Fruit fly (Drosophila melanogaster) whole organism, prepupa: ENCODE results near the gene CG6709.

Source experiments
- CG10631 ChIP-seq: fragments of 200-800 bp; sonication (Bioruptor generic); optimal IDR thresholded peaks from 2 replicates; lab custom pipeline; 2016; ENCODE audit warnings: missing biosample characterization, missing genetic modification characterization
- CG11294 ChIP-seq: fragments of 200-800 bp; sonication (Bioruptor generic); IDR thresholded peaks from 2 replicates; pipeline ENCODE4 v1.3.6; 2022; ENCODE audit warnings: missing biosample characterization, missing genetic modification characterization
- CG11762 ChIP-seq: fragments of 200-800 bp; sonication (Bioruptor generic); optimal IDR thresholded peaks from 3 replicates; lab custom pipeline; 2016; ENCODE audit warnings: missing biosample characterization, missing genetic modification characterization; ENCODE audit not compliant: insufficient read depth
- CG15336 ChIP-seq: fragments of 200-800 bp; sonication (Bioruptor generic); IDR thresholded peaks from 2 replicates; pipeline ENCODE4 v1.3.6; 2022; ENCODE audit warnings: missing biosample characterization, missing genetic modification characterization
- CG1621 ChIP-seq: fragments of 200-800 bp; sonication (Bioruptor generic); optimal IDR thresholded peaks from 3 replicates; lab custom pipeline; 2018; ENCODE audit warnings: missing biosample characterization, mild to moderate bottlenecking, missing genetic modification characterization
- CG3032 ChIP-seq: fragments of 200-800 bp; optimal IDR thresholded peaks from 2 replicates; lab custom pipeline; 2019; ENCODE audit warnings: missing biosample characterization, mild to moderate bottlenecking, missing genetic modification characterization, moderate library complexity
- CG31627 ChIP-seq: fragments of 200-800 bp; sonication (Bioruptor generic); optimal IDR thresholded peaks from 3 replicates; lab custom pipeline; 2016; ENCODE audit warnings: missing biosample characterization, missing genetic modification characterization
- CG34406 ChIP-seq: fragments of 200-800 bp; sonication (Bioruptor generic); optimal IDR thresholded peaks from 3 replicates; lab custom pipeline; 2016; ENCODE audit warnings: missing biosample characterization, missing genetic modification characterization
- CG3919 ChIP-seq: fragments of 200-800 bp; sonication (Bioruptor generic); optimal IDR thresholded peaks from 3 replicates; lab custom pipeline; 2016; ENCODE audit warnings: missing biosample characterization, missing genetic modification characterization
- CG4318 ChIP-seq: fragments of 200-800 bp; sonication (Bioruptor generic); optimal IDR thresholded peaks from 3 replicates; lab custom pipeline; 2017; ENCODE audit warnings: missing biosample characterization, mild to moderate bottlenecking, missing genetic modification characterization
- CG6163 ChIP-seq: fragments of 200-800 bp; sonication (Bioruptor generic); IDR thresholded peaks from 3 replicates; pipeline ENCODE4 v1.3.6; 2022; ENCODE audit warnings: missing biosample characterization, missing genetic modification characterization
- CG6276 ChIP-seq: fragments of 200-800 bp; sonication (Bioruptor generic); optimal IDR thresholded peaks from 2 replicates; lab custom pipeline; 2017; ENCODE audit warnings: missing biosample characterization, mild to moderate bottlenecking, missing genetic modification characterization
- CG6792 ChIP-seq: fragments of 200-800 bp; sonication (Bioruptor generic); optimal IDR thresholded peaks from 3 replicates; lab custom pipeline; 2016; ENCODE audit warnings: missing biosample characterization, missing genetic modification characterization
- CG6808 ChIP-seq: fragments of 200-800 bp; sonication (Bioruptor generic); optimal IDR thresholded peaks from 3 replicates; lab custom pipeline; 2017; ENCODE audit warnings: missing biosample characterization, missing genetic modification characterization, mild to moderate bottlenecking, moderate library complexity, missing genetic modification reagents
- CG6854 ChIP-seq: fragments of 200-800 bp; sonication (Bioruptor generic); optimal IDR thresholded peaks from 2 replicates; lab custom pipeline; 2017; ENCODE audit warnings: missing biosample characterization, mild to moderate bottlenecking, missing genetic modification characterization
- CG7368 ChIP-seq: fragments of 200-800 bp; sonication (Bioruptor generic); optimal IDR thresholded peaks from 3 replicates; lab custom pipeline; 2016; ENCODE audit warnings: missing biosample characterization, missing genetic modification characterization
- CG8119 ChIP-seq: fragments of 200-800 bp; sonication (Bioruptor generic); IDR thresholded peaks from 3 replicates; pipeline ENCODE4 v1.3.6; 2022; ENCODE audit warnings: missing biosample characterization, missing genetic modification characterization
- CG8319 ChIP-seq: fragments of 200-800 bp; sonication (Bioruptor generic); optimal IDR thresholded peaks from 3 replicates; lab custom pipeline; 2016; ENCODE audit warnings: missing biosample characterization, missing genetic modification characterization
- CG8632 ChIP-seq: fragments of 200-800 bp; sonication (Bioruptor generic); optimal IDR thresholded peaks from 3 replicates; lab custom pipeline; 2016; ENCODE audit warnings: missing biosample characterization, missing genetic modification characterization
- CG9139 ChIP-seq: fragments of 200-800 bp; sonication (Bioruptor generic); optimal IDR thresholded peaks from 3 replicates; lab custom pipeline; 2017; ENCODE audit warnings: missing biosample characterization, mild to moderate bottlenecking, missing genetic modification characterization
- Eip75B ChIP-seq: fragments of 200-800 bp; sonication (Bioruptor generic); optimal IDR thresholded peaks from 3 replicates; lab custom pipeline; 2016; ENCODE audit warnings: missing biosample characterization, missing genetic modification characterization
- Eip78C ChIP-seq: fragments of 200-800 bp; sonication (Bioruptor generic); peaks from one replicate; lab custom pipeline; 2016; ENCODE audit warnings: missing biosample characterization, missing genetic modification characterization
- Eip93F ChIP-seq: fragments of 200-800 bp; sonication (Bioruptor generic); optimal IDR thresholded peaks from 2 replicates; lab custom pipeline; 2016; ENCODE audit warnings: missing biosample characterization, mild to moderate bottlenecking, missing genetic modification characterization
- Ets96B ChIP-seq: fragments of 200-800 bp; optimal IDR thresholded peaks from 2 replicates; lab custom pipeline; 2019; ENCODE audit warnings: missing biosample characterization, mild to moderate bottlenecking, missing genetic modification characterization, moderate library complexity
- Gug ChIP-seq: fragments of 200-800 bp; sonication (Bioruptor generic); IDR thresholded peaks from 2 replicates; pipeline ENCODE4 v1.3.6; 2022; ENCODE audit warnings: missing biosample characterization, missing genetic modification characterization
- Hr38 ChIP-seq: sonication (Bioruptor generic); optimal IDR thresholded peaks from 2 replicates; lab custom pipeline; 2016; ENCODE audit warnings: missing biosample characterization, missing genetic modification characterization
- Hr39 ChIP-seq: fragments of 200-800 bp; sonication (Bioruptor generic); optimal IDR thresholded peaks from 2 replicates; lab custom pipeline; 2016; ENCODE audit warnings: missing biosample characterization, missing genetic modification characterization
- Hr4 ChIP-seq: fragments of 200-800 bp; sonication (Bioruptor generic); optimal IDR thresholded peaks from 3 replicates; lab custom pipeline; 2016; ENCODE audit warnings: missing biosample characterization, missing genetic modification characterization
- Lpt ChIP-seq: fragments of 200-800 bp; sonication (Bioruptor generic); optimal IDR thresholded peaks from 3 replicates; lab custom pipeline; 2016; ENCODE audit warnings: missing biosample characterization, missing genetic modification characterization
- OdsH ChIP-seq: fragments of 200-800 bp; sonication (Bioruptor generic); optimal IDR thresholded peaks from 3 replicates; lab custom pipeline; 2016; ENCODE audit warnings: missing biosample characterization, missing genetic modification characterization
- Smox ChIP-seq: fragments of 200-800 bp; sonication (Bioruptor generic); optimal IDR thresholded peaks from 3 replicates; lab custom pipeline; 2016; ENCODE audit warnings: missing biosample characterization, missing genetic modification characterization
- Sox14 ChIP-seq: fragments of 200-800 bp; sonication (Bioruptor generic); optimal IDR thresholded peaks from 3 replicates; lab custom pipeline; 2016; ENCODE audit warnings: missing biosample characterization, missing genetic modification characterization
- Sox15 ChIP-seq: fragments of 200-800 bp; sonication (Bioruptor generic); optimal IDR thresholded peaks from 3 replicates; lab custom pipeline; 2016; ENCODE audit warnings: missing biosample characterization, missing genetic modification characterization
- achi ChIP-seq: fragments of 200-800 bp; sonication (Bioruptor generic); optimal IDR thresholded peaks from 3 replicates; lab custom pipeline; 2016; ENCODE audit warnings: missing biosample characterization, missing genetic modification characterization
- acj6 ChIP-seq: fragments of 200-800 bp; sonication (Bioruptor generic); optimal IDR thresholded peaks from 3 replicates; lab custom pipeline; 2016; ENCODE audit warnings: missing biosample characterization, missing genetic modification characterization
- cyc ChIP-seq: fragments of 200-800 bp; sonication (Bioruptor generic); optimal IDR thresholded peaks from 3 replicates; lab custom pipeline; 2016; ENCODE audit warnings: missing biosample characterization, missing genetic modification characterization
- dac ChIP-seq: fragments of 200-800 bp; sonication (Bioruptor generic); optimal IDR thresholded peaks from 2 replicates; lab custom pipeline; 2017; ENCODE audit warnings: missing biosample characterization, mild to moderate bottlenecking, missing genetic modification characterization
- dsx ChIP-seq: fragments of 200-800 bp; optimal IDR thresholded peaks from 3 replicates; lab custom pipeline; 2019; ENCODE audit warnings: missing biosample characterization, mild to moderate bottlenecking, missing genetic modification characterization, moderate library complexity; ENCODE audit not compliant: poor library complexity, severe bottlenecking
- esn ChIP-seq: fragments of 200-800 bp; sonication (Bioruptor generic); optimal IDR thresholded peaks from 2 replicates; lab custom pipeline; 2016; ENCODE audit warnings: missing biosample characterization, mild to moderate bottlenecking, missing genetic modification characterization, moderate library complexity
- fd59A ChIP-seq: fragments of 200-800 bp; sonication (Bioruptor generic); optimal IDR thresholded peaks from 2 replicates; lab custom pipeline; 2017; ENCODE audit warnings: missing biosample characterization, mild to moderate bottlenecking, missing genetic modification characterization, missing genetic modification reagents
- fd85E ChIP-seq: fragments of 200-800 bp; sonication (Bioruptor generic); optimal IDR thresholded peaks from 3 replicates; lab custom pipeline; 2016; ENCODE audit warnings: missing biosample characterization, missing genetic modification characterization
- fkh ChIP-seq: fragments of 200-800 bp; sonication (Bioruptor generic); optimal IDR thresholded peaks from 3 replicates; lab custom pipeline; 2017; ENCODE audit warnings: missing biosample characterization, mild to moderate bottlenecking, missing genetic modification characterization, moderate library complexity
- lz ChIP-seq: fragments of 200-800 bp; sonication (Bioruptor generic); optimal IDR thresholded peaks from 3 replicates; lab custom pipeline; 2016; ENCODE audit warnings: missing biosample characterization, missing genetic modification characterization
- net ChIP-seq: fragments of 200-800 bp; sonication (Bioruptor generic); optimal IDR thresholded peaks from 3 replicates; lab custom pipeline; 2016; ENCODE audit warnings: missing biosample characterization, missing genetic modification characterization
- spab ChIP-seq: fragments of 200-800 bp; sonication (Bioruptor generic); optimal IDR thresholded peaks from 2 replicates; lab custom pipeline; 2017; ENCODE audit warnings: missing biosample characterization, mild to moderate bottlenecking, missing genetic modification characterization, missing genetic modification reagents
- ss ChIP-seq, 2 experiments: fragments of 200-800 bp; sonication (Bioruptor generic); optimal IDR thresholded peaks; 2 replicates in 1 of 2; 3 replicates in 1 of 2; lab custom pipeline; 2017 to 2018; ENCODE audit warnings: mild to moderate bottlenecking in 2 of 2, missing biosample characterization in 2 of 2, missing genetic modification characterization in 2 of 2, moderate library complexity in 1 of 2
- svp ChIP-seq: fragments of 200-800 bp; sonication (Bioruptor generic); peaks from one replicate; lab custom pipeline; 2016; ENCODE audit warnings: missing biosample characterization, missing genetic modification characterization
- topi ChIP-seq: fragments of 200-800 bp; sonication (Bioruptor generic); optimal IDR thresholded peaks from 3 replicates; lab custom pipeline; 2016; ENCODE audit warnings: missing biosample characterization, missing genetic modification characterization

CG6709 gene

dm6 chr3L:9848744-9849143 is 45.8 kb downstream of the CG6709 start (continued):
- TF ChIP-seq CG11294 (GFP tag; lab: Robert Waterston, UW), result no peak
- TF ChIP-seq CG6163, result peak; percentile 91
- peak; percentile 91 for TF ChIP-seq CG9139 (GFP tag; lab: Kevin White, UChicago)
- no peak for TF ChIP-seq fkh (GFP tag; lab: Kevin White, UChicago)
- no peak for TF ChIP-seq acj6
- peak; percentile 34 for TF ChIP-seq Sox14 (GFP tag; lab: Kevin White, UChicago)
- TF ChIP-seq svp, result no peak
- peak; percentile 90 to 91 for TF ChIP-seq ss (GFP tag; optimal IDR thresholded peaks at IDR 0.05; lab: Kevin White, UChicago)
- no peak for TF ChIP-seq cyc
- TF ChIP-seq OdsH (GFP tag; lab: Kevin White, UChicago), result peak; percentile 41
- peak; percentile 73 for TF ChIP-seq CG3032
- TF ChIP-seq net (GFP tag; lab: Kevin White, UChicago), result peak; percentile 67
- TF ChIP-seq CG11762 (GFP tag; lab: Kevin White, UChicago), result peak; percentile 43
- no peak for TF ChIP-seq CG6854 (GFP tag; lab: Kevin White, UChicago)
- TF ChIP-seq Eip75B (GFP tag; lab: Kevin White, UChicago), result peak; percentile 65

dm6 chr3L:9847420-9847977 is 47.0 kb downstream of the CG6709 start:
- no peak for TF ChIP-seq CG1621 (tag; lab: Kevin White, UChicago)
- no peak for TF ChIP-seq CG34406 (GFP tag; lab: Kevin White, UChicago)
- TF ChIP-seq CG8632 (GFP tag; lab: Kevin White, UChicago), result no peak
- no peak for TF ChIP-seq CG6808 (GFP tag; lab: Kevin White, UChicago)
- no peak for TF ChIP-seq dsx
- no peak for TF ChIP-seq CG9139 (GFP tag; lab: Kevin White, UChicago)
- no peak for TF ChIP-seq CG4318 (GFP tag; lab: Kevin White, UChicago)
- no peak for TF ChIP-seq Hr38 (GFP tag; lab: Kevin White, UChicago)
- TF ChIP-seq CG8119 (GFP tag; lab: Robert Waterston, UW), result no peak
- no peak for TF ChIP-seq spab (GFP tag; lab: Kevin White, UChicago)
- no peak for TF ChIP-seq CG6792
- no peak for TF ChIP-seq CG8319 (GFP tag; lab: Kevin White, UChicago)
- TF ChIP-seq CG3032, result no peak
- peak; percentile 48 for TF ChIP-seq lz (GFP tag; lab: Kevin White, UChicago)
- TF ChIP-seq fkh (GFP tag; lab: Kevin White, UChicago), result no peak
- no peak for TF ChIP-seq dac (GFP tag; lab: Kevin White, UChicago)
- no peak for TF ChIP-seq Eip93F
- no peak for TF ChIP-seq fd59A
- no peak for TF ChIP-seq achi (GFP tag; lab: Kevin White, UChicago)
- no peak for TF ChIP-seq CG11762 (GFP tag; lab: Kevin White, UChicago)
- peak; percentile 69 for TF ChIP-seq Eip78C
- 0 out of 2 replicates have a peak, but pooled peaks have one; percentile 12 for TF ChIP-seq CG15336 (GFP tag; lab: Robert Waterston, UW)
- no peak for TF ChIP-seq ss (GFP tag; optimal IDR thresholded peaks at IDR 0.05; lab: Kevin White, UChicago)
- TF ChIP-seq Lpt (GFP tag; lab: Kevin White, UChicago), result no peak
- TF ChIP-seq Hr4 (GFP tag; lab: Kevin White, UChicago), result peak; percentile 35
- no peak for TF ChIP-seq CG6276
- TF ChIP-seq Sox14 (GFP tag; lab: Kevin White, UChicago), result no peak
- peak; percentile 4 for TF ChIP-seq CG3919 (GFP tag; lab: Kevin White, UChicago)
- peak; percentile 58 for TF ChIP-seq esn (GFP tag; lab: Kevin White, UChicago)
- TF ChIP-seq cyc, result peak; percentile 62
- no peak for TF ChIP-seq Smox (GFP tag; lab: Kevin White, UChicago)
- peak; percentile 66 for TF ChIP-seq Hr39
- TF ChIP-seq CG11294 (GFP tag; lab: Robert Waterston, UW), result no peak
- no peak for TF ChIP-seq Gug
- TF ChIP-seq OdsH (GFP tag; lab: Kevin White, UChicago), result peak; percentile 2
- TF ChIP-seq topi (GFP tag; lab: Kevin White, UChicago), result peak; percentile 41
- peak; percentile 47 for TF ChIP-seq svp
- TF ChIP-seq CG6854 (GFP tag; lab: Kevin White, UChicago), result no peak
- TF ChIP-seq CG7368 (GFP tag; lab: Kevin White, UChicago), result no peak
- TF ChIP-seq CG31627 (GFP tag; lab: Kevin White, UChicago), result peak; percentile 48
- TF ChIP-seq Ets96B, result no peak
- no peak for TF ChIP-seq CG10631 (GFP tag; lab: Kevin White, UChicago)
- TF ChIP-seq Sox15 (GFP tag; lab: Kevin White, UChicago), result no peak
- no peak for TF ChIP-seq net (GFP tag; lab: Kevin White, UChicago)
- TF ChIP-seq fd85E (GFP tag; lab: Kevin White, UChicago), result no peak
